Fruit fly (Drosophila melanogaster) whole organism, adult: ENCODE measurements around the gene CG3430.

Experiments used
- CG11617 ChIP-seq: fragments of 200-800 bp; sonication (Bioruptor generic); optimal IDR thresholded peaks from 2 replicates; lab custom pipeline; 2017; ENCODE audit warnings: mild to moderate bottlenecking, missing biosample characterization, missing genetic modification reagents, missing genetic modification characterization
- CG12768 ChIP-seq: fragments of 200-800 bp; sonication (Bioruptor generic); optimal IDR thresholded peaks from 2 replicates; lab custom pipeline; 2017; ENCODE audit warnings: missing biosample characterization, missing genetic modification characterization, mild to moderate bottlenecking, moderate library complexity, missing genetic modification reagents
- CG14711 ChIP-seq: fragments of 200-800 bp; sonication (Bioruptor generic); optimal IDR thresholded peaks from 2 replicates; lab custom pipeline; 2018; ENCODE audit warnings: missing biosample characterization, mild to moderate bottlenecking, missing genetic modification characterization, moderate library complexity
- CG1620 ChIP-seq: fragments of 200-800 bp; sonication (Bioruptor generic); optimal IDR thresholded peaks from 2 replicates; lab custom pipeline; 2016; ENCODE audit warnings: missing biosample characterization, missing genetic modification characterization
- CG33017 ChIP-seq: fragments of 200-800 bp; sonication (Bioruptor generic); optimal IDR thresholded peaks from 2 replicates; lab custom pipeline; 2018; ENCODE audit warnings: missing biosample characterization, mild to moderate bottlenecking, missing genetic modification characterization, moderate library complexity
- CG5204 ChIP-seq: fragments of 200-800 bp; sonication (Bioruptor generic); optimal IDR thresholded peaks from 2 replicates; lab custom pipeline; 2016; ENCODE audit warnings: missing biosample characterization, missing genetic modification characterization
- CG7045 ChIP-seq: fragments of 200-800 bp; sonication (Bioruptor generic); optimal IDR thresholded peaks from 2 replicates; lab custom pipeline; 2017; ENCODE audit warnings: missing biosample characterization, mild to moderate bottlenecking, missing genetic modification characterization
- CG7101 ChIP-seq: fragments of 200-800 bp; sonication (Bioruptor generic); optimal IDR thresholded peaks from 2 replicates; lab custom pipeline; 2018; ENCODE audit warnings: missing biosample characterization, mild to moderate bottlenecking, missing genetic modification characterization, moderate library complexity
- Clk ChIP-seq: fragments of 200-800 bp; sonication (Bioruptor generic); optimal IDR thresholded peaks from 2 replicates; lab custom pipeline; 2017; ENCODE audit warnings: missing biosample characterization, missing genetic modification characterization
- Crg-1 ChIP-seq: fragments of 200-800 bp; sonication (Bioruptor generic); optimal IDR thresholded peaks from 2 replicates; lab custom pipeline; 2016; ENCODE audit warnings: missing biosample characterization, missing genetic modification characterization
- Hr96 ChIP-seq: fragments of 200-800 bp; sonication (Bioruptor generic); optimal IDR thresholded peaks from 2 replicates; lab custom pipeline; 2016; ENCODE audit warnings: missing biosample characterization, missing genetic modification characterization
- Mnt ChIP-seq: fragments of 200-800 bp; sonication (Bioruptor generic); optimal IDR thresholded peaks from 2 replicates; lab custom pipeline; 2016; ENCODE audit warnings: missing biosample characterization, mild to moderate bottlenecking, missing genetic modification characterization
- bab1 ChIP-seq: fragments of 200-800 bp; sonication (Bioruptor generic); optimal IDR thresholded peaks from 3 replicates; lab custom pipeline; 2019; ENCODE audit warnings: missing biosample characterization, mild to moderate bottlenecking, missing genetic modification characterization, moderate library complexity
- cic ChIP-seq: fragments of 200-800 bp; sonication (Bioruptor generic); optimal IDR thresholded peaks from 2 replicates; lab custom pipeline; 2017; ENCODE audit warnings: missing biosample characterization, mild to moderate bottlenecking, missing genetic modification characterization, moderate library complexity
- cnc ChIP-seq, 2 experiments: fragments of >200 bp; optimal IDR thresholded peaks; 2 replicates each; lab custom pipeline; 2017
- kay ChIP-seq: fragments of 200-800 bp; sonication (Bioruptor generic); peaks from one replicate; lab custom pipeline; 2016; ENCODE audit warnings: missing biosample characterization, missing genetic modification characterization, borderline replicate concordance
- ovo ChIP-seq: fragments of 200-800 bp; sonication (Bioruptor generic); optimal IDR thresholded peaks from 2 replicates; lab custom pipeline; 2016; ENCODE audit warnings: missing biosample characterization, missing genetic modification characterization
- pad ChIP-seq: fragments of 200-800 bp; sonication (Bioruptor generic); optimal IDR thresholded peaks from 3 replicates; lab custom pipeline; 2017; ENCODE audit warnings: missing biosample characterization, missing genetic modification characterization, mild to moderate bottlenecking, moderate library complexity, missing genetic modification reagents
- tj ChIP-seq: fragments of 200-800 bp; sonication (Bioruptor generic); optimal IDR thresholded peaks from 3 replicates; lab custom pipeline; 2017; ENCODE audit warnings: missing biosample characterization, mild to moderate bottlenecking, missing genetic modification characterization, moderate library complexity
- toe ChIP-seq: fragments of 200-800 bp; sonication (Bioruptor generic); optimal IDR thresholded peaks from 2 replicates; lab custom pipeline; 2016; ENCODE audit warnings: missing biosample characterization, missing genetic modification characterization

CG3430 gene

DNA sequence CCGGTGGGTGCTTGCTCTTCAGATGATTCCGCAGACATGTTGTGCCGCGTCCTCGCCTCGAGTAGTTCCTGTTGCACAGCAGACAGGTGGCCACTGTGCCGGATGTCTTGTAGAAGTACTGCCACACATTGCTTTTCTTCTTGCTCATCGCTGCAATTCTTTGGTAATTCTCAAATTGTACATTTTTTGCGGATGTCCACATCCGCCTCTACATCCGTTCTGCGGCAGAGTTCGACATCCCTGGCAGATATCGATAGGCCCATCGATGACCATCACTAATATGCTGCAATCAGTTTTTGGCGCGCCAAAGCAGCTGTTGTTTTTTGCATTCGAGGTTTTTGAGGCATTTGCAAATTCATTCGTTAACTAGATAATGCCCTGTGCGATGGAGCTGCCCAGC lies at the start of gene CG3430, which contains the start of gene CG13775:
Gene CG3430 (plus strand): TSS at position 284 of the 400 bp plus-strand sequence.
Gene CG13775 (minus strand): TSS at position 226 of the 400 bp plus-strand sequence.
- TF ChIP-seq pad (GFP tag; lab: Kevin White, UChicago), result no peak
- TF ChIP-seq Hr96, result no peak
- TF ChIP-seq CG14711 (tag; lab: Kevin White, UChicago), result peak; percentile 2
- peak; percentile 10 for TF ChIP-seq CG7101 (tag; lab: Kevin White, UChicago)
- TF ChIP-seq tj (GFP tag; lab: Kevin White, UChicago), result peak; percentile 5
- TF ChIP-seq toe (GFP tag; lab: Kevin White, UChicago), result no peak
- peak; percentile 40 for TF ChIP-seq bab1
- peak; percentile 1 for TF ChIP-seq Crg-1 (GFP tag; lab: Kevin White, UChicago)
- TF ChIP-seq Mnt, result peak; percentile 19

DNA sequence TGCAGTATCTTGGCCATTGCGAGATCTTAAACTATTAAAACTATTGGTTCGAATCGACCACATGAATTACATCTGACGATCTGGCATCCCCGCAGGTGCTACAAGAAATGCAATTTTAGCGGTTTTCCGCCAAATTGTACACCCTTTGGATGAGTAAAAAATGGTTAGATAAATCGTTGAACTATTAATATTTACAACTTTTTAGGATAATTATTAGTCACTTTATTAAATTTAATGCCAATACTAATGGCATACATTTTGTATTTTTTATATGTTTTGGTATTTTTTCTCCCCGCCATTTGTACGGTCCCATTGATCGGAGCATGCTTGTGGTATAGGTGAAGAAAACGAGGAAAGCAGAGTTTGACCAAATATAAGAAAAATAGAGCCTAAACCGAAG lies 49.0 kb upstream of the CG3430 start, which contains the start of the genes Polr1F and Rat1:
Gene Polr1F (minus strand): TSS at position 84 of the 400 bp plus-strand sequence.
Gene Rat1 (plus strand): TSS at position 323 of the 400 bp plus-strand sequence.
- no peak for TF ChIP-seq Crg-1 (GFP tag; lab: Kevin White, UChicago)
- peak; percentile 77 for TF ChIP-seq Mnt
- peak; percentile 16 for TF ChIP-seq CG11617
- TF ChIP-seq bab1, result peak; percentile 27
- peak; percentile 25 for TF ChIP-seq CG1620 (GFP tag; lab: Kevin White, UChicago)
- TF ChIP-seq CG14711 (tag; lab: Kevin White, UChicago), result peak; percentile 17
- TF ChIP-seq ovo, result no peak
- no peak for TF ChIP-seq cnc (optimal IDR thresholded peaks at IDR 0.05; lab: Kevin White, UChicago)

DNA sequence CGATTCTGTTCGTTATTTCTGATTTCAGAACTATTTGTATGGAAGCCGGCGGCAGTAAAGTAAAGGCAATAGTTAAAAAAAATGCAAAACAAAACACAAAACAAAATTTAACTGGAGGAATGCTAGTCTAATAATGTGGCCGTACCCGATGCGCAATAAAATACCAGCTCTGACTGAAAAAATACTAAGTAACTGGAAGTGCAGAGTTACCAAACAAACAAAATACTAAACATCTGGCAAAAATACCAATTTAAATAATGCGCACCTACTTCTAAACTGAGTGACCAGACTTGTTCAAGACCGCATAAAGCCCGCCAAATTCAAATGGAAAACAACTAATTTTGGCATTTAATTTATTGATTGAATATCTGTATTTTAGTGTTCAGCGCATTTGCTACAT lies 42.8 kb upstream of the CG3430 start, which contains the start of gene Wee1:
Gene Wee1 (minus strand): TSS at position 175 of the 400 bp plus-strand sequence.
- TF ChIP-seq CG14711 (tag; lab: Kevin White, UChicago) (peak; percentile 3), CG7101 (tag; lab: Kevin White, UChicago) (peak; percentile 0), bab1 (peak; percentile 60), CG5204 (GFP tag; lab: Kevin White, UChicago) (no peak), Mnt (peak; percentile 39)

DNA sequence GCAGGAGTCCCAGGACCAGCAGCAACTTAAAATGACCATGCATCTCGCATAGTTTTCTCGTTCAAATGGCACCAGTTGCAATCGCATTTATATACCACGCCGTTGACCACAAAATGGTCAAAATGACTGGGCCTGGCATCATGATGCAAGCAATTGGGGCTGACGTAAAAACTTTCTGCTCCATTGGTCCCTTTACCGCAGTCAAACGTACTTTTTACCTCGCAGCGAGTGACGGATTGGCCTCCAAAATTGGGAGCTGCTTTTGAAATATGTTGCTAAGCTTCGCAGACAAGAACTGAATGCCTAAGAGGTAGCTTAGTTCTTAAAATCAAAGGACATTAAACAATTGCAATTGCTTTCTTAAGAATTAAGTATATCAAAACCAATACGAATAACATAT lies 40.5 kb upstream of the CG3430 start, which contains the start of gene CG32829:
Gene CG32829 (minus strand): TSS at position 101 of the 400 bp plus-strand sequence.
- no peak for TF ChIP-seq Crg-1 (GFP tag; lab: Kevin White, UChicago)
- TF ChIP-seq bab1, result no peak
- TF ChIP-seq Mnt, result no peak
- no peak for TF ChIP-seq tj (GFP tag; lab: Kevin White, UChicago)
- TF ChIP-seq CG1620 (GFP tag; lab: Kevin White, UChicago), result no peak
- no peak for TF ChIP-seq pad (GFP tag; lab: Kevin White, UChicago)
- no peak for TF ChIP-seq toe (GFP tag; lab: Kevin White, UChicago)
- TF ChIP-seq cic, result no peak
- TF ChIP-seq CG14711 (tag; lab: Kevin White, UChicago), result no peak
- TF ChIP-seq Hr96, result no peak

DNA sequence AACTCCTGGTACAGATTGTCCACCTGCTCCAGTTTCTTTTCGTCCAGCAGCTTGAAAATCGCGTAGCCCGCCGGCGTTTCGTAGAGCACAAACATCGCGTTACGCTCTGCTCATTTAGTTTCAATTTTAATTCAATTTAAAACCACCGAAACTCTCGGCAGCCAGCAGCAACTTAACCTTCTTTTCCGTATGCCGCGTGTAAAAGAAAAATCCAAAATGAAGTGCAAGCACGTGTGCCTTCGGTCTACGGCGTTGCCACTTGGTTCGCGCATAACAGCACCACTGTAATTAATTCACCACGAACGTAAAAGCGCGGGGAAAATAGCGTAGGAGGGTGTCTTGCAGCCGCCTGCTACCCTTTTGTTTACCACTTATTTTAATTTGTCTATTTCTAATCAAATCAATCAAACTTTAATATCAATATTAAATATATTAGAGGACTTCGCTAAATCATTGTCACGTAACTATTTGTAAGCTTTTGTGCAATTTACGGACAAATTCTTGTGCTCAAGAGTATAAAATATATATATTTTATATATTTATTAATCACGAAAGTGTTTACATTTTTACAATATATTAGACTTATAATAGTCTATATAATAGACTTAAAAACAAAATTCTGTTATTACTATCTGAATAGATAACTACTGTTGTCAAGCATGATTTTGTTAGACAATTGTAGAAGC lies 38.1 kb upstream of the CG3430 start, which contains the start of gene nop5:
Gene nop5 (minus strand): TSS at position 227 of the 686 bp plus-strand sequence.
- peak; percentile 78 for TF ChIP-seq pad (GFP tag; lab: Kevin White, UChicago)
- TF ChIP-seq CG7101 (tag; lab: Kevin White, UChicago), result peak; percentile 66
- TF ChIP-seq toe (GFP tag; lab: Kevin White, UChicago), result no peak
- no peak for TF ChIP-seq cnc (optimal IDR thresholded peaks at IDR 0.05; lab: Kevin White, UChicago)
- no peak for TF ChIP-seq kay (GFP tag; lab: Kevin White, UChicago)
- TF ChIP-seq Mnt, result peak; percentile 99
- no peak for TF ChIP-seq ovo
- no peak for TF ChIP-seq CG1620 (GFP tag; lab: Kevin White, UChicago)
- peak; percentile 46 for TF ChIP-seq CG14711 (tag; lab: Kevin White, UChicago)
- peak; percentile 54 for TF ChIP-seq CG33017
- peak; percentile 6 for TF ChIP-seq Clk (GFP tag; lab: Kevin White, UChicago)
- TF ChIP-seq CG12768 (GFP tag; lab: Kevin White, UChicago), result peak; percentile 77
- TF ChIP-seq CG5204 (GFP tag; lab: Kevin White, UChicago), result no peak
- peak; percentile 58 for TF ChIP-seq Crg-1 (GFP tag; lab: Kevin White, UChicago)
- TF ChIP-seq cic, result peak; percentile 56
- no peak for TF ChIP-seq Hr96
- peak; percentile 84 for TF ChIP-seq CG11617
- peak; percentile 79 for TF ChIP-seq CG7045 (GFP tag; lab: Kevin White, UChicago)
- peak; percentile 13 for TF ChIP-seq bab1
- TF ChIP-seq tj (GFP tag; lab: Kevin White, UChicago), result peak; percentile 56

DNA sequence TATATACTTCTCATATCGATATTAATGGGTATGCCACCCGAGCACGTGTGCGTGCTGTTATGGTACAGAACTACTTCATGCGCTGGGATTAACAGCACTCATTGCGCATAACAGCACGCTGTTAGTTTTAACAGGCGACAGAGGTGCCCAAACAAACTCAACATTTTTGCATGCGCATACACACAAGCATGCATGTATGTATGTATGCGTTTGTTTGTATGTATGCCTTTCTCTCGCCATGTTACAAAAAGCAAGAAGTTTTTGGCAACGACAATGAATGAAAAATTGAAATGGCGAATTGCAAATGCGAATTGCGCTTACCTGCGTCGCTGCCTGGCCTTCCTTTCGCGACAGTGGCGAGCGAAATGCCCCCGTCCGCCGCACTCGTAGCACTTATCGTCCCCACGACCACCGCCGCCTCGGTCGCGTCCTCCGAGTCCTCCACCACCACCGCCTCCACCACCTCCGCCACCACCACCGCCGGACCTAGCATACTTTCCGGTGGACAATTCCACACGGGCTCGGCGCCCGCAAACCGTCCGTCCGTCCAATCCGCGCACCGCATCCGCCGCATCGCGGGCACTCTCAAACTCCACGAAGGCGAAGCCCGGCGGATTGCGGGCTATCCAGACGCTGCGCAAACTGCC lies 37.5 kb upstream of the CG3430 start:
- TF ChIP-seq CG11617, result peak; percentile 42
- TF ChIP-seq CG7045 (GFP tag; lab: Kevin White, UChicago), result peak; percentile 35
- peak; percentile 96 for TF ChIP-seq Mnt
- TF ChIP-seq Crg-1 (GFP tag; lab: Kevin White, UChicago), result no peak
- no peak for TF ChIP-seq tj (GFP tag; lab: Kevin White, UChicago)
- TF ChIP-seq CG14711 (tag; lab: Kevin White, UChicago), result no peak
- no peak for TF ChIP-seq kay (GFP tag; lab: Kevin White, UChicago)
